Worm (Caenorhabditis elegans): ENCODE results near the gene Y6E2A.10.

Gene Y6E2A.10

DNA sequence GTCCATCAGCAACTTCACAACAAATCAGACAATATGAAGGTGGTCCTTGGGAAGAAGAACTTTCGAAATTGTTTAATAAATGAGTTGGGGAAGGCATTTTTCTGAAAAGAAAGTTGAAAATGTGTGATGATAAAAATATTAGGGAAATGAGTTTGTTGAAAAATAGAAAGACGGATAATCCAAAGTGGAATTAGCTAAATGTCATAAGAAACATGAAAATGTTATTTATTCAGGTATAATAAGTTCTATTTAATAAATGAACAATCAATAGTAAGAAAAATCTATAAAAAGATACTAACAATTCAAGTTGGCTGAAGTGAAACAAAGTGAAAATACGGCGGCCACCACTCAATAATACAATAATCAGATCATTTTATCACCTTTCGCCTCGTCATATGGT lies 28.1 kb downstream of the Y6E2A.10 start, which contains the start of gene nhr-53:
Gene nhr-53 (minus strand): TSS at position 101 of the 400 bp plus-strand sequence.
- TF ChIP-seq lin-15B (tag; optimal IDR thresholded peaks at IDR 0.05) (no peak), nfya-1 (tag; optimal IDR thresholded peaks at IDR 0.05; ENCODE audit: insufficient read depth) (no peak), hmg-11 (tag; optimal IDR thresholded peaks at IDR 0.05) (no peak), nhr-43 (tag; optimal IDR thresholded peaks at IDR 0.05; ENCODE audit: poor library complexity, severe bottlenecking) (no peak), ceh-16 (tag; optimal IDR thresholded peaks at IDR 0.05) (no peak), pha-4 (tag; optimal IDR thresholded peaks at IDR 0.05) (no peak), nhr-28 (tag; optimal IDR thresholded peaks at IDR 0.05) (no peak)

DNA sequence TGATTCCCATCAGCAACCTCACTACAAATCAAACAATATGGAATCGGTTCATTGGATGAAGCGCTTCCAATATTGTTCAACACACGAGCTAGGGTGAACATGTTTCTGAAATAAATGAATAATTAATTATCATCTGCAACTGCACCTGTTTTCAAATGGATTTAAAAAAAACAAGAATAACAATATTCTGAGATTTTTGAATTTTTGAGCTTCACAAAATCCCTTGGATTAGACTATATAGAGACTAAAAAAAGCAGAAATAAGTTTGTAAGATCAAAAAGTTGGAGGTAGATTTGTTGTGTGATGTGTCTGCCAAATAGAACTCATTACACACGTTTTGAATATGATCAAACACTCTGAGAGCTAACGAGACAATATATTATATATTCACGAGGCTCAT lies 30.6 kb downstream of the Y6E2A.10 start, which contains the start of gene nhr-199:
Gene nhr-199 (minus strand): TSS at position 101 of the 400 bp plus-strand sequence.
- no peak for TF ChIP-seq fos-1 (tag; optimal IDR thresholded peaks at IDR 0.05)
- no peak for TF ChIP-seq skn-1 (tag; optimal IDR thresholded peaks at IDR 0.05)

ce11 chrV:15698099-15698498 lies 32.3 kb downstream of the Y6E2A.10 start, which contains the start of gene srx-29:
Gene srx-29 (minus strand): TSS chrV:15698199.
- TF ChIP-seq ceh-82 (tag; optimal IDR thresholded peaks at IDR 0.05) (no peak), lin-15B (tag; optimal IDR thresholded peaks at IDR 0.05) (no peak), elt-2 (tag; optimal IDR thresholded peaks at IDR 0.05) (no peak), nhr-12 (tag; optimal IDR thresholded peaks at IDR 0.05) (no peak), ztf-4 (tag; optimal IDR thresholded peaks at IDR 0.05) (no peak), tbx-2 (tag; optimal IDR thresholded peaks at IDR 0.05) (no peak), nfya-1 (tag; optimal IDR thresholded peaks at IDR 0.05; ENCODE audit: insufficient read depth) (no peak), ama-1 (optimal IDR thresholded peaks at IDR 0.05) (no peak), mdl-1 (tag; optimal IDR thresholded peaks at IDR 0.05) (no peak), fos-1 (tag; optimal IDR thresholded peaks at IDR 0.05) (no peak), nhr-237 (tag; optimal IDR thresholded peaks at IDR 0.05) (no peak), daf-12 (tag; optimal IDR thresholded peaks at IDR 0.05) (no peak), ZK546.5 (tag; optimal IDR thresholded peaks at IDR 0.05) (no peak)

ce11 chrV:15693682-15694081 lies 36.7 kb downstream of the Y6E2A.10 start, which contains the start of gene nhr-198:
Gene nhr-198 (plus strand): TSS chrV:15693994.
- TF ChIP-seq ZK546.5 (tag; optimal IDR thresholded peaks at IDR 0.05) = no peak
- TF ChIP-seq nfya-1 (tag; optimal IDR thresholded peaks at IDR 0.05; ENCODE audit: insufficient read depth) = no peak
- TF ChIP-seq eor-1 (tag; optimal IDR thresholded peaks at IDR 0.05) = no peak
- TF ChIP-seq nhr-77 (tag; optimal IDR thresholded peaks at IDR 0.05) = no peak
- TF ChIP-seq nhr-67 (tag; optimal IDR thresholded peaks at IDR 0.05) = no peak
- no peak for TF ChIP-seq fkh-2 (tag; optimal IDR thresholded peaks at IDR 0.05)
- TF ChIP-seq pqm-1 (tag; optimal IDR thresholded peaks at IDR 0.05) = no peak
- TF ChIP-seq unc-62 (GFP tag; optimal IDR thresholded peaks at IDR 0.05) = no peak
- TF ChIP-seq nhr-12 (tag; optimal IDR thresholded peaks at IDR 0.05) = no peak
- TF ChIP-seq unc-39 (tag; optimal IDR thresholded peaks at IDR 0.05) = no peak
- TF ChIP-seq pha-4 (tag; optimal IDR thresholded peaks at IDR 0.05) = no peak
- no peak for TF ChIP-seq ceh-82 (tag; optimal IDR thresholded peaks at IDR 0.05)
- no peak for TF ChIP-seq nhr-25 (tag; optimal IDR thresholded peaks at IDR 0.05)
- TF ChIP-seq nhr-23 (tag; optimal IDR thresholded peaks at IDR 0.05) = no peak

DNA sequence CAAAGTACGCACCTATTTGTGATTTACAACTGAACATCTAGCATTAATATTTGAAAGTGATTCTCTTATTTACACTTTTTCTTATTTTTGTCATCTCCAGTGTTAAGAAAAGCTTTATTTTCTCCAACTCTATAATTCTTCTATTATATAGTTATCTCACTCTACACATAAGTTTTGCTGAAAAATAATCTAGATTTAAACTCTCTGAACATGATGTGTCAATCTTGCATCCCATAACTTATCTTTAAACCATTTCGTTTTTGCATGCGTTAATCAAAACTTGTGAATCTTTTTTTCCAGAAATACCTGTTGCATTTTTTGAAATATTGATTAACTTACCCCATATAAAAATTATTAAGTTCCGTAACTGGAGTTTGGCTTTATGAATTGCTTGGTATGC lies 40.4 kb downstream of the Y6E2A.10 start, which contains the start of gene nhr-268:
Gene nhr-268 (plus strand): TSS at position 301 of the 400 bp plus-strand sequence.
- TF ChIP-seq nhr-12 (tag; optimal IDR thresholded peaks at IDR 0.05) (no peak), ztf-11 (tag; optimal IDR thresholded peaks at IDR 0.05) (no peak), hmg-11 (tag; optimal IDR thresholded peaks at IDR 0.05) (no peak), ceh-9 (tag; optimal IDR thresholded peaks at IDR 0.05) (no peak), snpc-4 (tag; optimal IDR thresholded peaks at IDR 0.05) (no peak), skn-1 (tag; optimal IDR thresholded peaks at IDR 0.05) (no peak), fkh-2 (tag; optimal IDR thresholded peaks at IDR 0.05) (no peak), lsy-12 (tag; optimal IDR thresholded peaks at IDR 0.05) (no peak), nhr-76 (tag; optimal IDR thresholded peaks at IDR 0.05) (no peak), ceh-28 (tag; optimal IDR thresholded peaks at IDR 0.05) (no peak)

DNA sequence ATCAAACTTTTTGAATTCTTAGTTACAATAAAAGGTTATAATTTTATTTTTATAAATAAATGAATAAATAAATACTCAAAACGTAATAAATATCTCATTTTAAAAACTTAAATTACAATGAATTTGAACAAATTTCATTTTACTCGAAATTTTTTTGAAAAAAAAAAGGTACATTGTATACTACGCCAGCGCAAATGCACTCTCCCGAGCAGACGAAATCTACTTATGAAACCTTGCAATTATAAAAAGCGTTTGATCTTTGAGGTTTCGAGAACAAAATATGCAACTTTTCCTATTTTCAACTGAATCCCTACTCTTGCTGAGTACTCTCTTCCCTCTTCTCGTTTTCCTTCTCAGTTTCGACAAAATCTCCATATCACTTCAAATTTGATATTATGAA lies 42.7 kb downstream of the Y6E2A.10 start, which contains the start of gene nhr-197:
Gene nhr-197 (plus strand): TSS at position 301 of the 400 bp plus-strand sequence.
- TF ChIP-seq elt-1 (tag; optimal IDR thresholded peaks at IDR 0.05) (no peak), egl-27 (tag; optimal IDR thresholded peaks at IDR 0.05) (no peak), ceh-82 (tag; optimal IDR thresholded peaks at IDR 0.05) (no peak), lin-39 (tag; optimal IDR thresholded peaks at IDR 0.05) (no peak)

Data from whole organism, L3 larva.